Worm (Caenorhabditis elegans) whole organism, young adult: Measurements from ENCODE around the gene C01B10.9.

Source experiments
- gei-17 ChIP-seq: fragments of 200-800 bp; sonication (Bioruptor generic); optimal IDR thresholded peaks from 2 replicates; lab custom pipeline; 2018; ENCODE audit warnings: mild to moderate bottlenecking, missing genetic modification characterization, missing compliant biosample characterization
- nfya-2 ChIP-seq: fragments of 200-800 bp; sonication (Bioruptor generic); IDR thresholded peaks from 2 replicates; pipeline ENCODE4 v1.3.6; 2022; ENCODE audit warnings: missing genetic modification reagents, missing genetic modification characterization, missing compliant biosample characterization
- nhr-27 ChIP-seq: fragments of 200-800 bp; sonication (Bioruptor generic); optimal IDR thresholded peaks from 2 replicates; lab custom pipeline; 2018; ENCODE audit warnings: mild to moderate bottlenecking, missing genetic modification characterization, moderate library complexity, missing compliant biosample characterization

DNA sequence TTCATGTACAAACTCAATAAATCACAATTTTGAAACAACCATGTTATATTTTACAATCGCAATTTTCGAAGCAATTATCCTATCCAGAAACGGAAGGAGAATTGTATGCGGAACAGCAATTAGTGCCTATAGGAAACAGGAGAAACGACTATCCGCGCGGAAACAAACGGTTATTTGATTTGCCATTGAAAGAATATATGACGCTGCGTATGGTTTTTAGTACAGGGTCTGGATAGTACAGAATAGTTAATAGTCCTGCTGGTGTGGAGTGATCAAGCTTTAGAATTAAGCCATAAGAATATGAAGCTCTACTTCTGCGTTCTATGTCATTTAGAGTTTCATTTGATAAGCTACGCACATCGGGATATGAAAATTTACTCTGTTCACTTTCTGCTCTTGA lies 14.9 kb downstream of the C01B10.9 start:
- TF ChIP-seq nhr-27 (no peak), gei-17 (GFP tag; lab: Kevin White, UChicago) (no peak), nfya-2 (GFP tag; lab: Robert Waterston, UW) (no peak)
